Fruit fly (Drosophila melanogaster) whole organism, wandering third instar larva: ENCODE data around the gene Ir68a.

Source experiments
- jim ChIP-seq: fragments of 175-275, 200-325 bp; sonication (Bioruptor generic); optimal IDR thresholded peaks from 2 replicates; lab custom pipeline; 2016; ENCODE audit warnings: missing biosample characterization, mild to moderate bottlenecking, missing genetic modification characterization
- psq ChIP-seq: fragments of 200-800 bp; sonication (Bioruptor generic); optimal IDR thresholded peaks from 3 replicates; lab custom pipeline; 2017; ENCODE audit warnings: missing biosample characterization, mild to moderate bottlenecking, missing genetic modification characterization, moderate library complexity

DNA sequence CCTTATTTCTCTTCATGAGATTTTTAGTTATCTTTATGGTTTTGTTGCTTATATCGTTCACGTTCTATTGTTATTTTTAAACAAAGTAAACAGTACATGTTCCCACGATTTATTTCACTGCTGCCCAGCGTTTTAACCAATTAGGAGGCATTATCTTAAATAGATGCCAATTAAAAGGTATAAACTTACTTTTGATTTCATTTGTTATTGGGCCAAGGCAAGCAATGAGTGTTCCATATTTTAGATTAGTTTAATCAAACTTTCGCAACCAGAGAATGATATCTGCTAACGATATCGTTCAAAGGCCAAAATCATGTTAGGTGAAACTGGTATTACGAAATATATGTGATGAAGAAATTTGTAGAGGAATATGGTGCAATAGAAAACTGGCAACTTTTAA, 53.0 kb downstream of the Ir68a start:
- TF ChIP-seq jim (GFP tag; lab: Kevin White, UChicago) (no peak), psq (no peak)
